Worm (Caenorhabditis elegans) whole organism, L4 larva: ENCODE data around the gene srz-15.

Experiments used
- F44E2.7 ChIP-seq: fragments of 200-800 bp; sonication (Bioruptor generic); IDR thresholded peaks from 2 replicates; pipeline ENCODE4 v2.1.2; 2022; ENCODE audit warnings: missing genetic modification characterization, missing compliant biosample characterization
- F49E8.2 ChIP-seq: sonication (generic microtip); optimal IDR thresholded peaks from 2 replicates; lab custom pipeline; 2016; ENCODE audit warnings: missing compliant biosample characterization, mild to moderate bottlenecking, missing genetic modification characterization, borderline replicate concordance
- Y105C5A.15 ChIP-seq: fragments of 200-800 bp; sonication (Bioruptor generic); IDR thresholded peaks from 2 replicates; pipeline ENCODE4 v1.3.6; 2022; ENCODE audit warnings: missing genetic modification characterization, missing compliant biosample characterization
- Y75B8A.6 ChIP-seq: fragments of 200-800 bp; sonication (Bioruptor generic); IDR thresholded peaks from 2 replicates; pipeline ENCODE4 v1.3.6; 2022; ENCODE audit warnings: missing genetic modification reagents, missing genetic modification characterization, missing compliant biosample characterization
- aha-1 ChIP-seq: fragments of 150-350 bp; peaks from one replicate; lab custom pipeline; 2014; ENCODE audit warnings: missing biosample characterization, missing genetic modification characterization
- ceh-20 ChIP-seq: fragments of 200-800 bp; sonication (Bioruptor generic); IDR thresholded peaks from 2 replicates; pipeline ENCODE4 v1.3.6; 2022; ENCODE audit warnings: missing genetic modification reagents, missing genetic modification characterization, missing compliant biosample characterization
- ceh-32 ChIP-seq: sonication (generic microtip); optimal IDR thresholded peaks from 2 replicates; lab custom pipeline; 2016; ENCODE audit warnings: mild to moderate bottlenecking, missing genetic modification characterization, missing compliant biosample characterization; ENCODE audit not compliant: poor library complexity
- ceh-44 ChIP-seq: fragments of 200-800 bp; sonication (Bioruptor generic); IDR thresholded peaks from 2 replicates; pipeline ENCODE4 v1.3.6; 2022; ENCODE audit warnings: missing genetic modification reagents, missing genetic modification characterization, missing compliant biosample characterization
- ceh-62 ChIP-seq: sonication (generic microtip); optimal IDR thresholded peaks from 2 replicates; lab custom pipeline; 2017; ENCODE audit warnings: missing biosample characterization, missing genetic modification characterization
- ctbp-1 ChIP-seq: fragments of 200-800 bp; sonication (Bioruptor generic); IDR thresholded peaks from 2 replicates; pipeline ENCODE4 v1.3.6; 2022; ENCODE audit warnings: missing genetic modification reagents, missing genetic modification characterization, missing compliant biosample characterization
- daf-12 ChIP-seq: fragments of 150-350 bp; optimal IDR thresholded peaks from 2 replicates; lab custom pipeline; 2014; ENCODE audit warnings: missing biosample characterization, missing genetic modification reagents, missing genetic modification characterization
- daf-16 ChIP-seq, 3 experiments: sonication (generic microtip); optimal IDR thresholded peaks; 2 replicates each; lab custom pipeline; 2016 to 2017; ENCODE audit warnings: missing genetic modification characterization in 3 of 3, missing genetic modification reagents in 3 of 3, mild to moderate bottlenecking in 2 of 3, missing compliant biosample characterization in 2 of 3, missing biosample characterization in 1 of 3, moderate library complexity in 1 of 3
- dmd-6 ChIP-seq: fragments of 200-800 bp; sonication (Bioruptor generic); IDR thresholded peaks from 2 replicates; pipeline ENCODE4 v1.3.6; 2022; ENCODE audit warnings: missing genetic modification reagents, missing genetic modification characterization, missing compliant biosample characterization
- duxl-1 ChIP-seq: sonication (generic microtip); optimal IDR thresholded peaks from 2 replicates; lab custom pipeline; 2016; ENCODE audit warnings: mild to moderate bottlenecking, missing genetic modification characterization, moderate library complexity, missing compliant biosample characterization; ENCODE audit not compliant: poor library complexity
- dve-1 ChIP-seq: sonication (generic microtip); optimal IDR thresholded peaks from 2 replicates; lab custom pipeline; 2017; ENCODE audit warnings: antibody characterized with exemption, mild to moderate bottlenecking, missing genetic modification characterization, missing compliant biosample characterization; ENCODE audit not compliant: insufficient read depth
- egl-43 ChIP-seq: fragments of 200-800 bp; sonication (Bioruptor generic); IDR thresholded peaks from 2 replicates; pipeline ENCODE4 v1.3.6; 2022; ENCODE audit warnings: missing genetic modification reagents, missing genetic modification characterization, missing compliant biosample characterization
- hlh-11 ChIP-seq: fragments of 200-800 bp; sonication (Bioruptor generic); optimal IDR thresholded peaks from 2 replicates; lab custom pipeline; 2018; ENCODE audit warnings: mild to moderate bottlenecking, missing genetic modification characterization, missing compliant biosample characterization
- hlh-30 ChIP-seq: sonication (generic microtip); optimal IDR thresholded peaks from 2 replicates; lab custom pipeline; 2017; ENCODE audit warnings: antibody characterized with exemption, mild to moderate bottlenecking, missing genetic modification characterization, missing compliant biosample characterization; ENCODE audit not compliant: insufficient read depth
- lsy-2 ChIP-seq, 2 experiments: fragments of 150-350 bp in 1 of 2; sonication (generic microtip) in 1 of 2; optimal IDR thresholded peaks; 2 replicates each; lab custom pipeline; 2014 to 2017; ENCODE audit warnings: missing biosample characterization in 2 of 2, missing genetic modification characterization in 2 of 2
- madf-5 ChIP-seq, 2 experiments: fragments of 200-800 bp; sonication (Bioruptor generic); IDR thresholded peaks; 2 replicates each; pipeline ENCODE4 v1.3.6; 2022; ENCODE audit warnings: missing compliant biosample characterization in 2 of 2, missing genetic modification characterization in 2 of 2
- mdl-1 ChIP-seq, 2 experiments: fragments of 150-350 bp in 1 of 2; sonication (generic microtip) in 1 of 2; optimal IDR thresholded peaks; 2 replicates each; lab custom pipeline; 2014 to 2017; ENCODE audit warnings: missing biosample characterization in 2 of 2, missing genetic modification characterization in 2 of 2
- mxl-3 ChIP-seq: fragments of 200-800 bp; sonication (Bioruptor generic); optimal IDR thresholded peaks from 2 replicates; lab custom pipeline; 2018; ENCODE audit warnings: mild to moderate bottlenecking, missing genetic modification characterization, missing compliant biosample characterization
- nhr-10 ChIP-seq: fragments of 150-350 bp; optimal IDR thresholded peaks from 2 replicates; lab custom pipeline; 2014; ENCODE audit warnings: missing biosample characterization, missing genetic modification characterization
- nhr-111 ChIP-seq: fragments of 200-800 bp; sonication (Bioruptor generic); optimal IDR thresholded peaks from 2 replicates; lab custom pipeline; 2018; ENCODE audit warnings: mild to moderate bottlenecking, missing genetic modification characterization, missing compliant biosample characterization
- nhr-237 ChIP-seq: sonication (generic microtip); optimal IDR thresholded peaks from 2 replicates; lab custom pipeline; 2017; ENCODE audit warnings: missing biosample characterization, missing genetic modification characterization
- nhr-28 ChIP-seq: fragments of 150-350 bp; optimal IDR thresholded peaks from 2 replicates; lab custom pipeline; 2014; ENCODE audit warnings: missing biosample characterization, missing genetic modification characterization
- nhr-41 ChIP-seq: fragments of 200-800 bp; sonication (Bioruptor generic); IDR thresholded peaks from 2 replicates; pipeline ENCODE4 v1.3.6; 2022; ENCODE audit warnings: missing genetic modification reagents, missing genetic modification characterization, missing compliant biosample characterization
- nhr-77 ChIP-seq: fragments of 150-350 bp; optimal IDR thresholded peaks from 2 replicates; lab custom pipeline; 2014; ENCODE audit warnings: missing biosample characterization, missing genetic modification characterization
- pqm-1 ChIP-seq: sonication (generic microtip); optimal IDR thresholded peaks from 2 replicates; lab custom pipeline; 2017; ENCODE audit warnings: missing biosample characterization, missing genetic modification characterization
- skn-1 ChIP-seq: fragments of 150-350 bp; optimal IDR thresholded peaks from 2 replicates; lab custom pipeline; 2014; ENCODE audit warnings: missing biosample characterization, missing genetic modification characterization
- spr-3 ChIP-seq: fragments of 200-800 bp; sonication (Bioruptor generic); optimal IDR thresholded peaks from 2 replicates; lab custom pipeline; 2018; ENCODE audit warnings: mild to moderate bottlenecking, missing genetic modification characterization, missing compliant biosample characterization
- unc-39 ChIP-seq: sonication (generic microtip); optimal IDR thresholded peaks from 2 replicates; lab custom pipeline; 2017; ENCODE audit warnings: missing biosample characterization, missing genetic modification characterization
- unc-62 ChIP-seq, 3 experiments: fragments of 150-350 bp in 1 of 3; sonication (generic microtip); optimal IDR thresholded peaks in 2 of 3; peaks in 1 of 3; 1 replicate in 1 of 3; 2 replicates in 2 of 3; lab custom pipeline; 2014 to 2017; ENCODE audit warnings: missing biosample characterization in 3 of 3, missing genetic modification characterization in 3 of 3, missing genetic modification reagents in 3 of 3, missing genotype in 1 of 3

Gene srz-15

DNA sequence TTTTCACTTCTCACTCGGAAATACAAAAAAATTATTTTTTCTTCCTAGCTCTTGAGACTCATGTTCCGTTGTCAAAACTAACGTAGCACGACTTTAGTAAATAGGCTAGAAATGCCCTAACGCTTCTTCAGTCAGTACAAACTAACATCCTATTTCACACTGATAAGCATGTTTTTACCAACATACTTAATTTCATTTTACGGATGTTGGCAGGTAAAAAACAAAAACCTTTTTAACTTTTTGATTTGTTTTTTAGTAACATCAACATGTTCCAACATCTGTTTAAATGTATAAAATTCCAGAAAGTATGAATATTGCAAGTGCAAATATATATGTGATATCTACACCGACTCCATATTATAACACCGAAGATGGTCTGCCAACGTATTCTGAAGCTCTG lies 15.3 kb upstream of the srz-15 start, which contains the start of gene K08D8.10:
K08D8.10 (plus strand) TSS at position 301 of the 400 bp plus-strand sequence.
- no peak for TF ChIP-seq nhr-10 (tag; lab: Kevin White, UChicago)
- TF ChIP-seq ceh-44 = no peak
- no peak for TF ChIP-seq daf-16 (GFP tag; optimal IDR thresholded peaks at IDR 0.05; lab: Kevin White, UChicago)
- TF ChIP-seq daf-16 (tag; optimal IDR thresholded peaks at IDR 0.05; lab: Kevin White, UChicago) = peak; percentile 9
- TF ChIP-seq aha-1 = no peak

DNA sequence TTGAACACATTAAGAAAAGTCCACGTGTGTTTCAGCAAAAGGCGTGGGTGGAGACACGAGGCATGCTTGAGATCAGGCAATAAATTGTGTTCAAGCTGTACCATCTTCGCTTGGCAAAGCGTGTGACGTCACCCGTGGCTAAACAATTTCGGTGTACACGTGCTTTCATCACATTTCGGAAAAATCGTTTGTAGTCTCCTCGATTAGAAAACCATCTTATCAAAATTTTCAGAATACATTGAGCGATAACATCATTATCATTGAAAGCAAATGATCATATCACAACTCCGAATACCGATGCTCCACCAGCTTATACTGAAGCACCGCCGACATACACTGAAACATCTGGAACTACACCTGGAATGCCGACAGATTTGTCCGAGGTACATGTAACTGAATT lies 14.0 kb upstream of the srz-15 start:
- no peak for TF ChIP-seq madf-5 (GFP tag; IDR thresholded peaks at IDR 0.05; lab: Robert Waterston, UW)
- no peak for TF ChIP-seq skn-1 (tag; lab: Kevin White, UChicago)
- TF ChIP-seq dmd-6 (GFP tag; lab: Robert Waterston, UW) = peak; percentile 81
- TF ChIP-seq hlh-11 (tag; lab: Kevin White, UChicago) = peak; percentile 20
- peak; percentile 67 for TF ChIP-seq nhr-28
- TF ChIP-seq dve-1 (tag; lab: Kevin White, UChicago) = peak; percentile 3
- peak; percentile 19 for TF ChIP-seq mxl-3 (GFP tag; lab: Kevin White, UChicago)
- TF ChIP-seq duxl-1 (tag; lab: Kevin White, UChicago) = no peak
- TF ChIP-seq hlh-30 (tag; lab: Kevin White, UChicago) = peak; percentile 19
- TF ChIP-seq daf-12 (tag; lab: Kevin White, UChicago) = no peak
- no peak for TF ChIP-seq nhr-111
- peak in 1 of 2 experiments; percentile 16 for TF ChIP-seq mdl-1 (tag; optimal IDR thresholded peaks at IDR 0.05; lab: Kevin White, UChicago)
- peak; percentile 18 for TF ChIP-seq pqm-1
- peak; percentile 33 for TF ChIP-seq nhr-77 (tag; lab: Kevin White, UChicago)
- TF ChIP-seq daf-16 (GFP tag; optimal IDR thresholded peaks at IDR 0.05; lab: Kevin White, UChicago) = no peak
- TF ChIP-seq daf-16 (tag; optimal IDR thresholded peaks at IDR 0.05; lab: Kevin White, UChicago) = peak; percentile 30
- TF ChIP-seq, all 104 proteins: peak for 10

DNA sequence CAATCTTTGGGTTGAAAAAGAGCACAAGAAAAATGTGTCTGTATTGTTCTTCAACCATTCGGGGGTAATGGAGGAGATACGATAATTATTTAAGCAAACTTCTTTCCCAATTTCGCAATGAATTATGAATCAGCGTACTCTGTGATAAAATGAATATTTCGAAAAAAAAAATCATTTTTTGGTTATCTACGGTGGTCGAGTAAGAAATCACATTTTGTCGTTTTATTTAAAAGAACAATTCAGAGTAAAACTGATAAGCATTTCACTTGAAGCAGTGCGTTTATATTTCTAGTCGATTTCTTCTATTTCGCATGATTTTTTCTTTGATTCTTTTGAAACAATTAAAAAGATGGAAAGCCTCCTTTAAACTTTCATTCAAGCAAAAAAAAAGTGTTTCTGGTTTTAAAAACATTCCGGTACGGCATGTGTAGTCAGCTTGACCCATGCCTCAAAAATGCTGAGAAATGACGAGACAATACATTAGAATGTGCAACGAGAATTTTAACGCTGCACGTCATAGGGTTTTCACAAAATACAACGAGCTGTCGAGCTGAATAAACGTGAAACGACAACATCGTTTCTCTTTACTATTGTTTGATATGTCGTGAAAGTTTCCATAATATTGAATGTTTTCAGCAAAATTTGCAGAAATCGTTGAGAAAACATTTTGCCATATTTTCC lies 13.0 kb upstream of the srz-15 start, which contains the start of gene K08D8.2:
K08D8.2 (plus strand) TSS at position 631 of the 681 bp plus-strand sequence.
- TF ChIP-seq unc-62 (GFP tag; optimal IDR thresholded peaks at IDR 0.05 in 1 of 2; lab: Kevin White, UChicago) (no peak), unc-62 (tag; optimal IDR thresholded peaks at IDR 0.05; lab: Kevin White, UChicago) (no peak), pqm-1 (peak; percentile 10), egl-43 (GFP tag; lab: Robert Waterston, UW) (no peak), dmd-6 (GFP tag; lab: Robert Waterston, UW) (peak; percentile 35; the same call in 1 of the 2 replicates), Y105C5A.15 (no peak), F44E2.7 (GFP tag; lab: Robert Waterston, UW) (no peak)

DNA sequence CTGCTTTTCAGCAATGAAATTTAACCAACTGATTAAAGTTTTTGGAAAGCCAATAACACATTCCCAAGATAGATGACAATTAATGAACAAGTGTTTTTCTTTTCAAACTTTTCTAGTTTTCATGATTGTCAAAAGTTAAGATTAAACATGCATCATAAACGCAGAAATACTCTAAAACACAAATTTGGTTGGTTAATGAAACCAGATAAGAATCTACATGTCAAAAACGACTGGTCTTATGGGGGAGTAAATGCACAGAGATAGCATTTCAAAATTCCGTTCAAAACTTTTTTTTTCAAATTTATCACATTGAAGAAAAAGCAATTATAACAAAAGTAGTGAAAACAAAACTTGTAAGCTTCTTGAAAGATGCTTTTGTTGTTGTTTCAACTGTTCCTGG lies 11.9 kb upstream of the srz-15 start:
- TF ChIP-seq daf-16 (GFP tag; optimal IDR thresholded peaks at IDR 0.05; lab: Kevin White, UChicago) = no peak
- peak; percentile 25 for TF ChIP-seq daf-16 (tag; optimal IDR thresholded peaks at IDR 0.05; lab: Kevin White, UChicago)
- TF ChIP-seq ceh-62 = no peak
- TF ChIP-seq dmd-6 (GFP tag; lab: Robert Waterston, UW) = peak; percentile 12; the same call in 1 of the 2 replicates
- TF ChIP-seq pqm-1 = peak; percentile 71
- no peak for TF ChIP-seq F49E8.2 (tag; lab: Kevin White, UChicago)
- peak; percentile 38 for TF ChIP-seq nhr-28
- TF ChIP-seq dve-1 (tag; lab: Kevin White, UChicago) = peak; percentile 44
- TF ChIP-seq ceh-20 = no peak
- no peak for TF ChIP-seq Y75B8A.6 (GFP tag; lab: Robert Waterston, UW)
- TF ChIP-seq nhr-237 (tag; lab: Kevin White, UChicago) = no peak
- no peak for TF ChIP-seq madf-5 (GFP tag; IDR thresholded peaks at IDR 0.05; lab: Robert Waterston, UW)

DNA sequence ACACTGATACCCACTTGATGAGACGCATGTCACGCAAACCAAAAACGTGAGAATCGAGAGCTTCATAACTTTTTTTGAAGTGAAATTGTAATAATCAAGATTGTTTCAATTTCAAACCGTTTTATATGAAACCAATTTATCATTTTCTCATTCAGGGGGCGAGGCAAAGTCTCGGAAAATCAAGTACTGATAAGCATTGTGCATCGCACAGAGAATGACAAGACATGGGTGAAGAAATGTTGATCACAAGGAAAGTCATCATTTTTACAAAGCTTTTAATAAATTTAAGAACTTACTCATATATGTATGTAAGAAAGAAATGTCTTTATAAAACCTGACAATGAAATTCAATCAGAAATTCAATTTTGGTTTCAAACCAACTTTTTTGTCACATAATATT lies 9.1 kb upstream of the srz-15 start, which contains the start of gene K08D8.3:
K08D8.3 (minus strand) TSS at position 131 of the 400 bp plus-strand sequence.
- TF ChIP-seq nhr-28 (peak; percentile 63), lsy-2 (tag; optimal IDR thresholded peaks at IDR 0.05; lab: Kevin White, UChicago) (no peak), ctbp-1 (GFP tag; lab: Robert Waterston, UW) (no peak), hlh-11 (tag; lab: Kevin White, UChicago) (peak; percentile 41), dve-1 (tag; lab: Kevin White, UChicago) (peak; percentile 50), nhr-77 (tag; lab: Kevin White, UChicago) (peak; percentile 36), daf-16 (GFP tag; optimal IDR thresholded peaks at IDR 0.05; lab: Kevin White, UChicago) (no peak), daf-16 (tag; optimal IDR thresholded peaks at IDR 0.05; lab: Kevin White, UChicago) (peak; percentile 78), dmd-6 (GFP tag; lab: Robert Waterston, UW) (peak; percentile 82), mxl-3 (GFP tag; lab: Kevin White, UChicago) (no peak), nhr-41 (no peak), spr-3 (no peak), unc-39 (tag; lab: Kevin White, UChicago) (no peak), hlh-30 (tag; lab: Kevin White, UChicago) (peak; percentile 34), pqm-1 (peak; percentile 92), ceh-32 (tag; lab: Kevin White, UChicago) (no peak)
